Fruit fly (Drosophila melanogaster) whole organism: ENCODE data around the gene FoxP.

Experiments
- CG8478 ChIP-seq: fragments of >200 bp; optimal IDR thresholded peaks from 2 replicates; lab custom pipeline; 2018; ENCODE audit warnings: inconsistent platforms
- Dll ChIP-seq: fragments of >200 bp; optimal IDR thresholded peaks from 2 replicates; lab custom pipeline; 2017
- pan ChIP-seq: fragments of >200 bp; optimal IDR thresholded peaks from 2 replicates; lab custom pipeline; 2017
- psq ChIP-seq: fragments of >200 bp; optimal IDR thresholded peaks from 2 replicates; lab custom pipeline; 2017
- usp ChIP-seq: fragments of >200 bp; optimal IDR thresholded peaks from 2 replicates; lab custom pipeline; 2017; ENCODE audit warnings: missing biosample characterization, missing genetic modification characterization, mixed read lengths

DNA sequence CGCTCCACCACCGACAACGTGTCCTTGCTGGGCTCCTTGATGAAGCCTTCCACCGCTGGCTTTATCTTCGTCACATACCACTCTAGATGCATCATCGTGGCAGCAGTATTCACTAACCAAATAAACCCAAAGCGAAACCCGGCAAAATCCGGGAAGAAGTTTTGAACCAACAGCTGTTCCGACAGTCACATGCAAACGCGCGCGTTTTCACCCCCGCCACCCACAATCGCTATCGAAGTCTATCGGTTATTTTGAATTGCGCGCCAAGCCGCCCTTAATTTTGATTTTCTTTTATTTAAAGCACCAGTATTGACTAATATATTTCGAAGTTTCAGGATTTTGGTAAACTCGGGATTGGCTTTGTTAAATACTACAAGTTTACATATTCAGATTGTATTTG, 23.8 kb upstream of the FoxP start, which contains the start of gene Tti1:
- TF ChIP-seq CG8478 (lab: Kevin White, UChicago) (no peak), psq (no peak), pan (lab: Kevin White, UChicago) (no peak), Dll (no peak), usp (no peak)
